Fruit fly (Drosophila melanogaster) whole organism, embryonic: ENCODE data around the gene CG10185.

Source experiments
- Abd-B ChIP-seq: fragments of 200-800 bp; sonication (Bioruptor generic); optimal IDR thresholded peaks from 2 replicates; lab custom pipeline; 2018; ENCODE audit warnings: missing biosample characterization, mild to moderate bottlenecking, missing genetic modification characterization, moderate library complexity
- CG7357 ChIP-seq: fragments of 200-800 bp; sonication (Bioruptor generic); IDR thresholded peaks from 3 replicates; pipeline ENCODE4 v1.3.6; 2022; ENCODE audit warnings: missing biosample characterization, missing genetic modification characterization
- Dll ChIP-seq: fragments of 200-800 bp; sonication (Bioruptor generic); IDR thresholded peaks from 4 replicates; pipeline ENCODE4 v1.3.6; 2022; ENCODE audit warnings: missing biosample characterization, missing genetic modification characterization; ENCODE audit not compliant: partially characterized antibody
- E2f2 ChIP-seq: fragments of 200-800 bp; sonication (Bioruptor generic); IDR thresholded peaks from 2 replicates; pipeline ENCODE4 v1.3.6; 2022; ENCODE audit warnings: missing biosample characterization, missing genetic modification characterization
- H15 ChIP-seq: fragments of 200-800 bp; sonication (Bioruptor generic); IDR thresholded peaks from 3 replicates; pipeline ENCODE4 v1.3.6; 2022; ENCODE audit warnings: missing biosample characterization, missing genetic modification characterization
- HHEX ChIP-seq: fragments of 200-800 bp; sonication (Bioruptor generic); optimal IDR thresholded peaks from 3 replicates; lab custom pipeline; 2017; ENCODE audit warnings: missing biosample characterization, mild to moderate bottlenecking, missing genetic modification characterization, missing genetic modification reagents
- Hr78 ChIP-seq, 2 experiments: fragments of 200-800 bp in 1 of 2; fragments of >200 bp in 1 of 2; sonication (Bioruptor generic) in 1 of 2; optimal IDR thresholded peaks; 2 replicates each; lab custom pipeline; 2017 to 2019; ENCODE audit warnings: missing biosample characterization in 2 of 2, missing genetic modification characterization in 2 of 2, mild to moderate bottlenecking in 1 of 2, moderate library complexity in 1 of 2
- Meics ChIP-seq: fragments of 200-800 bp; sonication (Bioruptor generic); optimal IDR thresholded peaks from 2 replicates; lab custom pipeline; 2017; ENCODE audit warnings: missing biosample characterization, mild to moderate bottlenecking, missing genetic modification characterization
- gsb-n ChIP-seq: fragments of 200-800 bp; sonication (Bioruptor generic); optimal IDR thresholded peaks from 3 replicates; lab custom pipeline; 2018; ENCODE audit warnings: missing biosample characterization, mild to moderate bottlenecking, missing genetic modification characterization
- ssp ChIP-seq: fragments of 200-800 bp; sonication (Bioruptor generic); IDR thresholded peaks from 2 replicates; pipeline ENCODE4 v1.3.6; 2022; ENCODE audit warnings: missing biosample characterization, missing genetic modification characterization
- usp ChIP-seq: fragments of >200 bp; optimal IDR thresholded peaks from 2 replicates; lab custom pipeline; 2017; ENCODE audit warnings: missing biosample characterization, missing genetic modification characterization

DNA sequence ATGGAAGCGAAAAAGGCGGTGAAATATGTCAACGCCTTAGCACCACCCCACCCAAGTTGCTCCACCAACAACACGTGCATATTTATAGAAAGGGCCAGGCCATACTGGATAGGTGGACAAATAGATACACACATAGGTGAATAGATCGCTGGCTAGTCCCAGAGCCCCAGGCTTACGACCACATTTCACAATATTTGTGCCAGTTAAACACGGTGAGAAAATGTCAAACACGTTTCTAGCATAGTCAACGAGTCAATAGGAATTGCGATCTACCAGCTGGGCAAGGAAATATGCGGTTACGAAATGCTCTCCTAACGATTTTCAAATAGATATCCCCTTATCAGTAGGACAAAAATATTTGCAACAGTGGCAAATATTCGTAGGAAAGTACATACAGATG, 27.5 kb upstream of the CG10185 start:
- no peak for TF ChIP-seq usp (GFP tag; lab: Kevin White, UChicago)
- no peak for TF ChIP-seq Hr78 (GFP tag; optimal IDR thresholded peaks at IDR 0.05; lab: Kevin White, UChicago)
- no peak for TF ChIP-seq Dll (GFP tag; lab: Robert Waterston, UW)
- TF ChIP-seq E2f2 (GFP tag; lab: Robert Waterston, UW) = no peak
- no peak for TF ChIP-seq gsb-n (tag; lab: Kevin White, UChicago)
- TF ChIP-seq Meics (GFP tag; lab: Kevin White, UChicago) = no peak
- TF ChIP-seq Abd-B (GFP tag; lab: Kevin White, UChicago) = no peak
- TF ChIP-seq CG7357 (GFP tag; lab: Robert Waterston, UW) = no peak
- TF ChIP-seq HHEX (GFP tag; lab: Kevin White, UChicago) = no peak
- TF ChIP-seq ssp = no peak
- TF ChIP-seq H15 = no peak
